Fruit fly (Drosophila melanogaster) whole organism, prepupa: Measurements from ENCODE around the gene FRG1.

Source experiments
- CG6163 ChIP-seq: fragments of 200-800 bp; sonication (Bioruptor generic); IDR thresholded peaks from 3 replicates; pipeline ENCODE4 v1.3.6; 2022; ENCODE audit warnings: missing biosample characterization, missing genetic modification characterization
- CG6808 ChIP-seq: fragments of 200-800 bp; sonication (Bioruptor generic); optimal IDR thresholded peaks from 3 replicates; lab custom pipeline; 2017; ENCODE audit warnings: missing biosample characterization, missing genetic modification characterization, mild to moderate bottlenecking, moderate library complexity, missing genetic modification reagents
- OdsH ChIP-seq: fragments of 200-800 bp; sonication (Bioruptor generic); optimal IDR thresholded peaks from 3 replicates; lab custom pipeline; 2016; ENCODE audit warnings: missing biosample characterization, missing genetic modification characterization
- dsx ChIP-seq: fragments of 200-800 bp; optimal IDR thresholded peaks from 3 replicates; lab custom pipeline; 2019; ENCODE audit warnings: missing biosample characterization, mild to moderate bottlenecking, missing genetic modification characterization, moderate library complexity; ENCODE audit not compliant: poor library complexity, severe bottlenecking
- esn ChIP-seq: fragments of 200-800 bp; sonication (Bioruptor generic); optimal IDR thresholded peaks from 2 replicates; lab custom pipeline; 2016; ENCODE audit warnings: missing biosample characterization, mild to moderate bottlenecking, missing genetic modification characterization, moderate library complexity
- salr ChIP-seq, 2 experiments: fragments of 200-800 bp; sonication (Bioruptor generic); optimal IDR thresholded peaks; 3 replicates each; lab custom pipeline; 2016 to 2018; ENCODE audit warnings: missing biosample characterization in 2 of 2, missing genetic modification characterization in 2 of 2, mild to moderate bottlenecking in 1 of 2

DNA sequence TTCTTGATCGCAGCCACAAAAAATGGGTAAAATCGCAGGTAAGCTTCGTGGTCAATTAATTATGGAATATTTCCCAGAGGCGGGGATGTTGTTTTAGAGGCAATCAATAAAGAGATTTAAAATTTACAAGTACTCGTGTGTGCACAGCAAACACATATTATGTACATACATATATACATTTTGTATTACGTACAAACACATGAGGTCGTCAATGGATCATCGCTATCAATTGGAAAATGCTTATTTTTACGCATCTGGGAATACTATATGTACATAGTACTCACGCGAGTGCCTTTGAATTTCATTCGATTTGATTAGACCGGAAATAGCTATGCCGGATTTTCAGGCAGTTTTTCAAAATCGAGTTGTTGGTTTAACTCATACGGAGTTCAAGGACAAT lies 21.0 kb upstream of the FRG1 start:
- TF ChIP-seq dsx (GFP tag; lab: Kevin White, UChicago) (no peak), esn (GFP tag; lab: Kevin White, UChicago) (no peak), OdsH (GFP tag; lab: Kevin White, UChicago) (no peak), salr (GFP tag; optimal IDR thresholded peaks at IDR 0.05; lab: Kevin White, UChicago) (no peak), CG6808 (GFP tag; lab: Kevin White, UChicago) (no peak), CG6163 (GFP tag; lab: Robert Waterston, UW) (no peak)
